Worm (Caenorhabditis elegans): Measurements from ENCODE around the gene C49G7.13.

- TF ChIP-seq mdl-1 (tag; optimal IDR thresholded peaks at IDR 0.05), result no peak
- no peak for TF ChIP-seq tbx-2 (tag; optimal IDR thresholded peaks at IDR 0.05)
- no peak for TF ChIP-seq pqm-1 (tag; optimal IDR thresholded peaks at IDR 0.05)
- TF ChIP-seq elt-2 (tag; optimal IDR thresholded peaks at IDR 0.05), result no peak
- TF ChIP-seq fos-1 (tag; optimal IDR thresholded peaks at IDR 0.05), result no peak
- no peak for TF ChIP-seq ztf-4 (tag; optimal IDR thresholded peaks at IDR 0.05)
- no peak for TF ChIP-seq ceh-82 (tag; optimal IDR thresholded peaks at IDR 0.05)
- no peak for TF ChIP-seq aly-2 (tag; optimal IDR thresholded peaks at IDR 0.05)
- no peak for TF ChIP-seq nhr-28 (tag; optimal IDR thresholded peaks at IDR 0.05)
- TF ChIP-seq unc-39 (tag; optimal IDR thresholded peaks at IDR 0.05), result no peak
- no peak for TF ChIP-seq skn-1 (tag; optimal IDR thresholded peaks at IDR 0.05)
- TF ChIP-seq ama-1 (optimal IDR thresholded peaks at IDR 0.05), result no peak
- TF ChIP-seq lin-39 (tag; optimal IDR thresholded peaks at IDR 0.05), result no peak
- no peak for TF ChIP-seq nhr-11 (tag; optimal IDR thresholded peaks at IDR 0.05)
These were observed 7.7 kb downstream of the C49G7.13 start, which contains the start of gene phat-3 for ce11 chrV:4043632-4044031.
